Fruit fly (Drosophila melanogaster): ENCODE results near the gene Galphaf.
A peak's percentile ranks its signal among the peaks of the same experiment; 100 is the strongest.

Galphaf gene

dm6 chr3L:16689491-16689890, 21.8 kb upstream of the Galphaf start:
- TF ChIP-seq ss (GFP tag; optimal IDR thresholded peaks at IDR 0.05), result peak; percentile 4 to 57
- no peak for TF ChIP-seq CG32006 (GFP tag; optimal IDR thresholded peaks at IDR 0.05)
- TF ChIP-seq CG6276 (GFP tag; optimal IDR thresholded peaks at IDR 0.05), result peak; percentile 19
- TF ChIP-seq Eip78C (GFP tag), result peak; percentile 26
- no peak for TF ChIP-seq Eip75B (GFP tag; optimal IDR thresholded peaks at IDR 0.05)

DNA sequence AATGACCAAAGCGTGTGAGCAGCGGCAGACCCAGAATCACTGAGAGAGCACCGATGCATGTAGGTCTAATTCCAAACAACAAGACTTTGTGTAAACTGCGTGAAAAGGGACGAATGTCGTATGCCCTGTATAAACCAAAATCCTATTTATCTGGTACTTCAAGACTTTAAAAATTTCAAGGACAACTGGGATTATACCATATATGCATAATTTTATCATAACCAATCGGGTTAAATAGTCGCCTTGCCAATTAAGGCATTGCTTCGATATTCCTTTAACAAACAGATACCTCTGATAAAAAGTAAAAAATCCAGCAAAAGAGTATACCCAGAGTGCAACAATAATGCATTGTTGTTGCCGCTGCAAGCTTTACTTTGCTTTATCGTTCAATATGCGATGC, 15.3 kb upstream of the Galphaf start:
- TF ChIP-seq Ets21C (GFP tag; optimal IDR thresholded peaks at IDR 0.05), result no peak
- TF ChIP-seq Lpt (GFP tag; optimal IDR thresholded peaks at IDR 0.05), result peak; percentile 9
- TF ChIP-seq CG11902 (GFP tag; optimal IDR thresholded peaks at IDR 0.05), result no peak
- TF ChIP-seq CG6276 (GFP tag; optimal IDR thresholded peaks at IDR 0.05), result no peak
- TF ChIP-seq CG6808 (GFP tag; optimal IDR thresholded peaks at IDR 0.05), result no peak
- no peak for TF ChIP-seq CG3919 (GFP tag; optimal IDR thresholded peaks at IDR 0.05)
- no peak for TF ChIP-seq Eip93F (GFP tag; optimal IDR thresholded peaks at IDR 0.05)
- TF ChIP-seq esn (GFP tag; optimal IDR thresholded peaks at IDR 0.05), result no peak
- no peak for TF ChIP-seq Met (GFP tag; optimal IDR thresholded peaks at IDR 0.05)
- TF ChIP-seq CG6792 (GFP tag; optimal IDR thresholded peaks at IDR 0.05), result no peak
- TF ChIP-seq eg (GFP tag; IDR thresholded peaks at IDR 0.05), result no peak
- TF ChIP-seq cyc (GFP tag; optimal IDR thresholded peaks at IDR 0.05), result no peak
- no peak for TF ChIP-seq Sox15 (GFP tag; optimal IDR thresholded peaks at IDR 0.05)
- no peak for TF ChIP-seq Hr39 (GFP tag; optimal IDR thresholded peaks at IDR 0.05)
- TF ChIP-seq CG8319 (GFP tag; optimal IDR thresholded peaks at IDR 0.05), result no peak
- TF ChIP-seq Ets96B (tag; optimal IDR thresholded peaks at IDR 0.05), result no peak
- no peak for TF ChIP-seq ss (GFP tag; optimal IDR thresholded peaks at IDR 0.05)
- TF ChIP-seq Eip75B (GFP tag; optimal IDR thresholded peaks at IDR 0.05), result no peak
- TF ChIP-seq CG8119 (GFP tag; IDR thresholded peaks at IDR 0.05), result peak; percentile 40; the same call in 1 of the 3 replicates
- TF ChIP-seq Gug (GFP tag; IDR thresholded peaks at IDR 0.05), result peak; percentile 32; the same call in 1 of the 2 replicates
- no peak for TF ChIP-seq CG16779 (tag; optimal IDR thresholded peaks at IDR 0.05)
- TF ChIP-seq fd59A (GFP tag; optimal IDR thresholded peaks at IDR 0.05), result no peak
- TF ChIP-seq spab (GFP tag; optimal IDR thresholded peaks at IDR 0.05), result no peak
- no peak for TF ChIP-seq dac (GFP tag; optimal IDR thresholded peaks at IDR 0.05)
- peak; percentile 35 for TF ChIP-seq Eip78C (GFP tag)
- TF ChIP-seq CG7368 (GFP tag; optimal IDR thresholded peaks at IDR 0.05), result no peak
- peak; percentile 9 for TF ChIP-seq OdsH (GFP tag; optimal IDR thresholded peaks at IDR 0.05)
- TF ChIP-seq Sox102F (GFP tag; optimal IDR thresholded peaks at IDR 0.05), result no peak
- no peak for TF ChIP-seq svp (GFP tag)
- TF ChIP-seq achi (GFP tag; optimal IDR thresholded peaks at IDR 0.05), result peak; percentile 34
- peak; percentile 17 for TF ChIP-seq CG4318 (GFP tag; optimal IDR thresholded peaks at IDR 0.05)
- peak; percentile 70 for TF ChIP-seq CG32006 (GFP tag; optimal IDR thresholded peaks at IDR 0.05)
- no peak for TF ChIP-seq CG1621 (tag; optimal IDR thresholded peaks at IDR 0.05)
- TF ChIP-seq CG8632 (GFP tag; optimal IDR thresholded peaks at IDR 0.05), result no peak
- TF ChIP-seq fkh (GFP tag; optimal IDR thresholded peaks at IDR 0.05), result no peak
- no peak for TF ChIP-seq CG34406 (GFP tag; optimal IDR thresholded peaks at IDR 0.05)
- no peak for TF ChIP-seq CG9139 (GFP tag; optimal IDR thresholded peaks at IDR 0.05)
- TF ChIP-seq Blimp-1 (GFP tag; optimal IDR thresholded peaks at IDR 0.05), result no peak
- TF ChIP-seq dsx (GFP tag; optimal IDR thresholded peaks at IDR 0.05; ENCODE audit: poor library complexity, severe bottlenecking), result no peak
- TF ChIP-seq CG11294 (GFP tag; IDR thresholded peaks at IDR 0.05), result no peak
- TF ChIP-seq CG10631 (GFP tag; optimal IDR thresholded peaks at IDR 0.05), result peak; percentile 51
- no peak for TF ChIP-seq acj6 (GFP tag; optimal IDR thresholded peaks at IDR 0.05)
- TF ChIP-seq CG11762 (GFP tag; optimal IDR thresholded peaks at IDR 0.05; ENCODE audit: insufficient read depth), result no peak
- peak; percentile 5 for TF ChIP-seq Sox14 (GFP tag; optimal IDR thresholded peaks at IDR 0.05)
- TF ChIP-seq CG6854 (GFP tag; optimal IDR thresholded peaks at IDR 0.05), result no peak
- TF ChIP-seq Hr4 (GFP tag; optimal IDR thresholded peaks at IDR 0.05), result peak; percentile 64
- TF ChIP-seq Hr38 (GFP tag; optimal IDR thresholded peaks at IDR 0.05), result no peak
- no peak for TF ChIP-seq salr (GFP tag; optimal IDR thresholded peaks at IDR 0.05)
- TF ChIP-seq CG15336 (GFP tag; IDR thresholded peaks at IDR 0.05), result no peak
- no peak for TF ChIP-seq CG6163 (GFP tag; IDR thresholded peaks at IDR 0.05)

Measured in whole organism, prepupa.